Fruit fly (Drosophila melanogaster) whole organism, prepupa: Measurements from ENCODE around the gene CG32591.

ENCODE experiments used
- Blimp-1 ChIP-seq: fragments of 200-800 bp; sonication (Bioruptor generic); optimal IDR thresholded peaks from 3 replicates; lab custom pipeline; 2017; ENCODE audit warnings: missing biosample characterization, missing genetic modification characterization, mild to moderate bottlenecking, moderate library complexity, missing genetic modification reagents
- CG10631 ChIP-seq: fragments of 200-800 bp; sonication (Bioruptor generic); optimal IDR thresholded peaks from 2 replicates; lab custom pipeline; 2016; ENCODE audit warnings: missing biosample characterization, missing genetic modification characterization
- CG10669 ChIP-seq: fragments of 200-800 bp; sonication (Bioruptor generic); optimal IDR thresholded peaks from 3 replicates; lab custom pipeline; 2018; ENCODE audit warnings: missing biosample characterization, mild to moderate bottlenecking, missing genetic modification characterization, moderate library complexity
- CG11294 ChIP-seq: fragments of 200-800 bp; sonication (Bioruptor generic); IDR thresholded peaks from 2 replicates; pipeline ENCODE4 v1.3.6; 2022; ENCODE audit warnings: missing biosample characterization, missing genetic modification characterization
- CG11762 ChIP-seq: fragments of 200-800 bp; sonication (Bioruptor generic); optimal IDR thresholded peaks from 3 replicates; lab custom pipeline; 2016; ENCODE audit warnings: missing biosample characterization, missing genetic modification characterization; ENCODE audit not compliant: insufficient read depth
- CG1621 ChIP-seq: fragments of 200-800 bp; sonication (Bioruptor generic); optimal IDR thresholded peaks from 3 replicates; lab custom pipeline; 2018; ENCODE audit warnings: missing biosample characterization, mild to moderate bottlenecking, missing genetic modification characterization
- CG16779 ChIP-seq: fragments of 200-800 bp; sonication (Bioruptor generic); optimal IDR thresholded peaks from 3 replicates; lab custom pipeline; 2017; ENCODE audit warnings: missing biosample characterization, mild to moderate bottlenecking, missing genetic modification characterization
- CG32006 ChIP-seq: fragments of 200-800 bp; sonication (Bioruptor generic); optimal IDR thresholded peaks from 3 replicates; lab custom pipeline; 2017; ENCODE audit warnings: missing biosample characterization, mild to moderate bottlenecking, missing genetic modification characterization
- CG34406 ChIP-seq: fragments of 200-800 bp; sonication (Bioruptor generic); optimal IDR thresholded peaks from 3 replicates; lab custom pipeline; 2016; ENCODE audit warnings: missing biosample characterization, missing genetic modification characterization
- CG4318 ChIP-seq: fragments of 200-800 bp; sonication (Bioruptor generic); optimal IDR thresholded peaks from 3 replicates; lab custom pipeline; 2017; ENCODE audit warnings: missing biosample characterization, mild to moderate bottlenecking, missing genetic modification characterization
- CG6163 ChIP-seq: fragments of 200-800 bp; sonication (Bioruptor generic); IDR thresholded peaks from 3 replicates; pipeline ENCODE4 v1.3.6; 2022; ENCODE audit warnings: missing biosample characterization, missing genetic modification characterization
- CG6276 ChIP-seq: fragments of 200-800 bp; sonication (Bioruptor generic); optimal IDR thresholded peaks from 2 replicates; lab custom pipeline; 2017; ENCODE audit warnings: missing biosample characterization, mild to moderate bottlenecking, missing genetic modification characterization
- CG6808 ChIP-seq: fragments of 200-800 bp; sonication (Bioruptor generic); optimal IDR thresholded peaks from 3 replicates; lab custom pipeline; 2017; ENCODE audit warnings: missing biosample characterization, missing genetic modification characterization, mild to moderate bottlenecking, moderate library complexity, missing genetic modification reagents
- CG6854 ChIP-seq: fragments of 200-800 bp; sonication (Bioruptor generic); optimal IDR thresholded peaks from 2 replicates; lab custom pipeline; 2017; ENCODE audit warnings: missing biosample characterization, mild to moderate bottlenecking, missing genetic modification characterization
- CG7368 ChIP-seq: fragments of 200-800 bp; sonication (Bioruptor generic); optimal IDR thresholded peaks from 3 replicates; lab custom pipeline; 2016; ENCODE audit warnings: missing biosample characterization, missing genetic modification characterization
- CG8119 ChIP-seq: fragments of 200-800 bp; sonication (Bioruptor generic); IDR thresholded peaks from 3 replicates; pipeline ENCODE4 v1.3.6; 2022; ENCODE audit warnings: missing biosample characterization, missing genetic modification characterization
- CG8632 ChIP-seq: fragments of 200-800 bp; sonication (Bioruptor generic); optimal IDR thresholded peaks from 3 replicates; lab custom pipeline; 2016; ENCODE audit warnings: missing biosample characterization, missing genetic modification characterization
- CG9139 ChIP-seq: fragments of 200-800 bp; sonication (Bioruptor generic); optimal IDR thresholded peaks from 3 replicates; lab custom pipeline; 2017; ENCODE audit warnings: missing biosample characterization, mild to moderate bottlenecking, missing genetic modification characterization
- Eip75B ChIP-seq: fragments of 200-800 bp; sonication (Bioruptor generic); optimal IDR thresholded peaks from 3 replicates; lab custom pipeline; 2016; ENCODE audit warnings: missing biosample characterization, missing genetic modification characterization
- Eip78C ChIP-seq: fragments of 200-800 bp; sonication (Bioruptor generic); peaks from one replicate; lab custom pipeline; 2016; ENCODE audit warnings: missing biosample characterization, missing genetic modification characterization
- Ets96B ChIP-seq: fragments of 200-800 bp; optimal IDR thresholded peaks from 2 replicates; lab custom pipeline; 2019; ENCODE audit warnings: missing biosample characterization, mild to moderate bottlenecking, missing genetic modification characterization, moderate library complexity
- Gug ChIP-seq: fragments of 200-800 bp; sonication (Bioruptor generic); IDR thresholded peaks from 2 replicates; pipeline ENCODE4 v1.3.6; 2022; ENCODE audit warnings: missing biosample characterization, missing genetic modification characterization
- Hr39 ChIP-seq: fragments of 200-800 bp; sonication (Bioruptor generic); optimal IDR thresholded peaks from 2 replicates; lab custom pipeline; 2016; ENCODE audit warnings: missing biosample characterization, missing genetic modification characterization
- Hr4 ChIP-seq: fragments of 200-800 bp; sonication (Bioruptor generic); optimal IDR thresholded peaks from 3 replicates; lab custom pipeline; 2016; ENCODE audit warnings: missing biosample characterization, missing genetic modification characterization
- Lpt ChIP-seq: fragments of 200-800 bp; sonication (Bioruptor generic); optimal IDR thresholded peaks from 3 replicates; lab custom pipeline; 2016; ENCODE audit warnings: missing biosample characterization, missing genetic modification characterization
- Met ChIP-seq: fragments of 200-800 bp; sonication (Bioruptor generic); optimal IDR thresholded peaks from 3 replicates; lab custom pipeline; 2016; ENCODE audit warnings: missing biosample characterization, missing genetic modification characterization
- OdsH ChIP-seq: fragments of 200-800 bp; sonication (Bioruptor generic); optimal IDR thresholded peaks from 3 replicates; lab custom pipeline; 2016; ENCODE audit warnings: missing biosample characterization, missing genetic modification characterization
- Smox ChIP-seq: fragments of 200-800 bp; sonication (Bioruptor generic); optimal IDR thresholded peaks from 3 replicates; lab custom pipeline; 2016; ENCODE audit warnings: missing biosample characterization, missing genetic modification characterization
- Sox102F ChIP-seq: fragments of 200-800 bp; sonication (Bioruptor generic); optimal IDR thresholded peaks from 2 replicates; lab custom pipeline; 2016; ENCODE audit warnings: missing biosample characterization, mild to moderate bottlenecking, missing genetic modification characterization
- achi ChIP-seq: fragments of 200-800 bp; sonication (Bioruptor generic); optimal IDR thresholded peaks from 3 replicates; lab custom pipeline; 2016; ENCODE audit warnings: missing biosample characterization, missing genetic modification characterization
- acj6 ChIP-seq: fragments of 200-800 bp; sonication (Bioruptor generic); optimal IDR thresholded peaks from 3 replicates; lab custom pipeline; 2016; ENCODE audit warnings: missing biosample characterization, missing genetic modification characterization
- dac ChIP-seq: fragments of 200-800 bp; sonication (Bioruptor generic); optimal IDR thresholded peaks from 2 replicates; lab custom pipeline; 2017; ENCODE audit warnings: missing biosample characterization, mild to moderate bottlenecking, missing genetic modification characterization
- eg ChIP-seq: fragments of 200-800 bp; sonication (Bioruptor generic); IDR thresholded peaks from 3 replicates; pipeline ENCODE4 v1.3.6; 2022; ENCODE audit warnings: missing biosample characterization, missing genetic modification characterization
- fd59A ChIP-seq: fragments of 200-800 bp; sonication (Bioruptor generic); optimal IDR thresholded peaks from 2 replicates; lab custom pipeline; 2017; ENCODE audit warnings: missing biosample characterization, mild to moderate bottlenecking, missing genetic modification characterization, missing genetic modification reagents
- fkh ChIP-seq: fragments of 200-800 bp; sonication (Bioruptor generic); optimal IDR thresholded peaks from 3 replicates; lab custom pipeline; 2017; ENCODE audit warnings: missing biosample characterization, mild to moderate bottlenecking, missing genetic modification characterization, moderate library complexity
- net ChIP-seq: fragments of 200-800 bp; sonication (Bioruptor generic); optimal IDR thresholded peaks from 3 replicates; lab custom pipeline; 2016; ENCODE audit warnings: missing biosample characterization, missing genetic modification characterization
- pdm3 ChIP-seq: fragments of 200-800 bp; sonication (Bioruptor generic); optimal IDR thresholded peaks from 3 replicates; lab custom pipeline; 2016; ENCODE audit warnings: missing biosample characterization, missing genetic modification characterization
- salr ChIP-seq, 2 experiments: fragments of 200-800 bp; sonication (Bioruptor generic); optimal IDR thresholded peaks; 3 replicates each; lab custom pipeline; 2016 to 2018; ENCODE audit warnings: missing biosample characterization in 2 of 2, missing genetic modification characterization in 2 of 2, mild to moderate bottlenecking in 1 of 2
- ss ChIP-seq, 2 experiments: fragments of 200-800 bp; sonication (Bioruptor generic); optimal IDR thresholded peaks; 2 replicates in 1 of 2; 3 replicates in 1 of 2; lab custom pipeline; 2017 to 2018; ENCODE audit warnings: mild to moderate bottlenecking in 2 of 2, missing biosample characterization in 2 of 2, missing genetic modification characterization in 2 of 2, moderate library complexity in 1 of 2
- svp ChIP-seq: fragments of 200-800 bp; sonication (Bioruptor generic); peaks from one replicate; lab custom pipeline; 2016; ENCODE audit warnings: missing biosample characterization, missing genetic modification characterization
- topi ChIP-seq: fragments of 200-800 bp; sonication (Bioruptor generic); optimal IDR thresholded peaks from 3 replicates; lab custom pipeline; 2016; ENCODE audit warnings: missing biosample characterization, missing genetic modification characterization

Gene CG32591

DNA sequence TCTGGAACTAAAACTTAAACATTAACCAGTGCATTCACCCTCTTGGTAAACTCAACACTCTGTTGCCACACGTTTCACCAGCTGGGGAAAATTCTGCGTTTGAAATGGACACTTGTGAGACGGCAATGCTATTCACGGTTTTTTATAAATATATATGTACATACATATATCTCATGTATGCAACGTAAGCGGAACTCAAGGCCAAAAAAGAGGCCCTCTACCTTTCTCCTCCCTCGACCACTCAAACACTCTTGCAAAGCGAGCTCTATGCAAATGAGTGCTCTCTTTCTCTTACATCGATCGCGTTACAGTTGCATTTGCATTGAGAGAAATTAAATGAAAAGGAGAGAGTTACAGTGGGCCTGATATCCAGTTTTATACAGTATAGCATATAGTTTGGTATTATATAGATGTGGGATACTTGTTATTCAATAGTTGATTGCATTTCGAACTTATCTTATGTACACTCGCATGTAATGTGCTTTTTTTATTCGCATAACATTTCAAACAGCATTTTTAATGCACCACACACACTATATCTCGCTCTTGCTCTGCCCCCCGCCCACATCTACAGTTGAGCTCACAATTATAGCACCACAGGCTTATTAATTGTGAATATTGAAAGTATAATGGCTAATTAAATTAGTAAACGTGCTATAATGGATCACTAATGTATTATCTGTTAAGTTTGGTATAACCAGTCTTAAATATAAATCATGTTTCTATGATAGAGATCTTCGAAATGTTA is 23.5 kb upstream of the CG32591 start (continued):
- TF ChIP-seq Lpt (GFP tag; lab: Kevin White, UChicago) (peak; percentile 86), CG6808 (GFP tag; lab: Kevin White, UChicago) (no peak), salr (GFP tag; optimal IDR thresholded peaks at IDR 0.05; lab: Kevin White, UChicago) (peak; percentile 62 to 90), CG11294 (GFP tag; lab: Robert Waterston, UW) (peak; percentile 74), Gug (GFP tag; lab: Robert Waterston, UW) (peak; percentile 83), Hr39 (GFP tag; lab: Kevin White, UChicago) (peak; percentile 88), dac (GFP tag; lab: Kevin White, UChicago) (peak; percentile 66), fd59A (GFP tag; lab: Kevin White, UChicago) (peak; percentile 60), CG6854 (GFP tag; lab: Kevin White, UChicago) (peak; percentile 28), CG8119 (GFP tag; lab: Robert Waterston, UW) (peak; percentile 87), OdsH (peak; percentile 85), CG34406 (GFP tag; lab: Kevin White, UChicago) (peak; percentile 77), Eip78C (GFP tag; lab: Kevin White, UChicago) (peak; percentile 95), CG9139 (no peak), Sox102F (peak; percentile 88), acj6 (GFP tag; lab: Kevin White, UChicago) (peak; percentile 86), CG10669 (GFP tag; lab: Kevin White, UChicago) (peak; percentile 69), ss (GFP tag; optimal IDR thresholded peaks at IDR 0.05; lab: Kevin White, UChicago) (no peak)
- TF ChIP-seq, all 60 proteins: peak for 55

DNA sequence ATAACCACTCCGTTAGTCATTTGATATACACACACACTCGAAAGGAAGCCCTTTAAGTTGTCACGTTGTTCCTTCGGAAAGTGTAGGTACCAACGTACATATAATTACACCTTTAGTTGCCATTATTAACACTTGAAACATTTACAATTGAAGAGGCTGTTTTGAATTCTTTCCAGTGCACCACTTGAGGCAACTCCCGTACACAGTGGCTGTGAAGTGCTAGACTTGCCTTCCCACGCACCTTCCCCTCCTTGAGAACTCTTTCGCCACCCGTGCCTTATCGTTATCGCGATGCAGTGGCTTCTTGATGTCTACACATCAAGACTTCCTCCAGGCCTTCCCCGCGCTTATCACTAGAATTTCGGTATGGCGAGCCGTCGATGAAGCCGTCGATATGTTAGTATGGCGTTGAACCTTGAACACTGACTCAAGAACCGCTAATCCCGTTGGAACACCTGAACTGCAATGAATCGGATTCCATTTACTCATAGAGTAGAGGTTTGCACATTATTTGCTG is 22.7 kb upstream of the CG32591 start:
- TF ChIP-seq CG10669 (GFP tag; lab: Kevin White, UChicago) (no peak), eg (peak; percentile 5; the same call in 1 of the 3 replicates), svp (peak; percentile 79), Hr4 (GFP tag; lab: Kevin White, UChicago) (no peak), Gug (GFP tag; lab: Robert Waterston, UW) (peak; percentile 18; the same call in 1 of the 2 replicates), Smox (GFP tag; lab: Kevin White, UChicago) (no peak), CG6163 (GFP tag; lab: Robert Waterston, UW) (peak; percentile 8), CG11762 (GFP tag; lab: Kevin White, UChicago) (no peak), Met (GFP tag; lab: Kevin White, UChicago) (no peak)
- TF ChIP-seq, all 60 proteins: peak for 4

DNA sequence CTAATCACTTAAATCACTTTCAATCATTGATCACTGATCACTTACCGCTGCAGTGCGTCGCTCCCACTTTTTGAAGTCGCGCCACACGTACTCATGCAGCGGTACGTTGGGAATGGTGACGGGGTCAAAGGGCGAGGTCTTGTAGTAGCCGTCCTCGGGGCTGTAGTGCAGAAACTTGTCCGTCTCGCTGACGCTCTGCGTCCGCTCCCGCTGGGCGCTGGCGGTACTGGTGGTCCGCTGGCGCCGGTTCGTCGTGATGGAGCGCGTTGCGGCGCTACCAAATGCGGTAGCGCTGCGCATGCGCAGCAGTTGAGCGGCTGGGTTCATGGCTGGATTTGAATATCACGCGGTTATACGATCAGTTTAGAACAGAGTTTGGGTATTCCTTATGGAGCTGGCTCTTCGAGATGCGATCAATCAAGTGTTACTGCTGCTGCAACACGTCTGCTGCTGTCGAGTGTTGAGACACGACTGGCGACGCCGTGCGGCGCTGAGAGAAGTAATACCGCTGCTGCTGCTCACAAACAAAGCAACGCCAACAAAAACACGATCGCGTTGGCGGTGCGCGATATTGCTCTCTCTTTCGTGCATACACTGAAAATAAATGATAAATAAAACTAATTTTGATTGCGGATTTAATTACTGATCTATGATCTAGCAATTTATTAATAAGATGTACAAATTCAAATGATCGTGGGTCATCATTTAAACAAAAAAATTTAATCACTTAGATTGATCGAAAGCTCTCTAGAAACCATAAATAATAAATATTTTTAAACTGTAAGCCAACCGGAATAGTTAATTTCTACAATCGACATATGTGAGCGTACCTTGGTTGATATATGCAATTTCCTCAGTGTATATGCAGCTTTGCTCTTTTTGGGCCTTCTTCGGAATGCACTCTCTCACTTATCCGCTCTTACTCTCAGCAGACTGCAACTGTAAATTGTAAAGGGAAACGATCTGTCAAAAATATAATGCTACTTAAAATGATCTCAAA is 21.8 kb upstream of the CG32591 start:
- TF ChIP-seq CG32006 (GFP tag; lab: Kevin White, UChicago) (peak; percentile 99), Gug (GFP tag; lab: Robert Waterston, UW) (peak; percentile 97), topi (peak; percentile 99), CG8632 (peak; percentile 98), Ets96B (tag; lab: Kevin White, UChicago) (peak; percentile 99), fkh (peak; percentile 43), ss (GFP tag; optimal IDR thresholded peaks at IDR 0.05; lab: Kevin White, UChicago) (peak; percentile 98 to 99), CG6276 (peak; percentile 99), CG8119 (GFP tag; lab: Robert Waterston, UW) (peak; percentile 99), Hr39 (GFP tag; lab: Kevin White, UChicago) (peak; percentile 98), pdm3 (GFP tag; lab: Kevin White, UChicago) (peak; percentile 99), CG10631 (GFP tag; lab: Kevin White, UChicago) (peak; percentile 98), achi (GFP tag; lab: Kevin White, UChicago) (peak; percentile 97), CG16779 (tag; lab: Kevin White, UChicago) (peak; percentile 97), Blimp-1 (GFP tag; lab: Kevin White, UChicago) (peak; percentile 97), net (GFP tag; lab: Kevin White, UChicago) (peak; percentile 98), CG4318 (GFP tag; lab: Kevin White, UChicago) (peak; percentile 97), Eip75B (GFP tag; lab: Kevin White, UChicago) (peak; percentile 98), salr (GFP tag; optimal IDR thresholded peaks at IDR 0.05; lab: Kevin White, UChicago) (peak; percentile 94 to 99), OdsH (peak; percentile 98), CG6808 (GFP tag; lab: Kevin White, UChicago) (peak; percentile 98), CG7368 (GFP tag; lab: Kevin White, UChicago) (peak; percentile 95), CG1621 (peak; percentile 95), CG6163 (GFP tag; lab: Robert Waterston, UW) (peak; percentile 95), Sox102F (peak; percentile 98), Met (GFP tag; lab: Kevin White, UChicago) (peak; percentile 99)
